Worm (Caenorhabditis elegans) whole organism, young adult: ENCODE results near the gene C13A2.3.

ENCODE experiments used
- T26A5.8 ChIP-seq: sonication (generic microtip); optimal IDR thresholded peaks from 2 replicates; lab custom pipeline; 2016; ENCODE audit warnings: missing genetic modification characterization, missing compliant biosample characterization
- ama-1 ChIP-seq, 3 experiments: fragments of 150-350 bp in 1 of 3; sonication (generic microtip) in 2 of 3; optimal IDR thresholded peaks; 2 replicates each; lab custom pipeline; 2014 to 2018; ENCODE audit warnings: missing biosample characterization in 2 of 3, missing genetic modification characterization in 2 of 3, missing genetic modification reagents in 2 of 3
- atf-7 ChIP-seq: sonication (generic microtip); optimal IDR thresholded peaks from 2 replicates; lab custom pipeline; 2017; ENCODE audit warnings: mild to moderate bottlenecking, missing genetic modification characterization, missing compliant biosample characterization
- cebp-1 ChIP-seq, 2 experiments: fragments of 200-800 bp in 1 of 2; sonication (Bioruptor generic) in 1 of 2; sonication (generic microtip) in 1 of 2; IDR thresholded peaks in 1 of 2; optimal IDR thresholded peaks in 1 of 2; 2 replicates each; pipeline versions ENCODE4 v1.3.6 to Lab custom; 2017 to 2022; ENCODE audit warnings: missing compliant biosample characterization in 2 of 2, missing genetic modification characterization in 2 of 2, mild to moderate bottlenecking in 1 of 2, missing genetic modification reagents in 1 of 2, moderate library complexity in 1 of 2
- dpl-1 ChIP-seq: fragments of 150-350 bp; optimal IDR thresholded peaks from 2 replicates; lab custom pipeline; 2014; ENCODE audit warnings: missing biosample characterization, missing genetic modification reagents, missing genetic modification characterization
- hlh-26 ChIP-seq: fragments of 200-800 bp; sonication (Bioruptor generic); conservative IDR thresholded peaks from 2 replicates; pipeline ENCODE4 v1.3.6; 2022; ENCODE audit warnings: missing genetic modification reagents, missing genetic modification characterization, missing compliant biosample characterization
- lsy-27 ChIP-seq: sonication (generic microtip); optimal IDR thresholded peaks from 2 replicates; lab custom pipeline; 2017; ENCODE audit warnings: missing genetic modification characterization, mild to moderate bottlenecking, missing compliant biosample characterization, antibody characterized with exemption, missing genotype, borderline replicate concordance; ENCODE audit not compliant: insufficient read depth
- snpc-1.3 ChIP-seq: sonication (generic microtip); optimal IDR thresholded peaks from 2 replicates; lab custom pipeline; 2017; ENCODE audit warnings: missing genetic modification characterization, mild to moderate bottlenecking, missing compliant biosample characterization, antibody characterized with exemption, moderate library complexity, missing genotype, missing genetic modification reagents; ENCODE audit not compliant: insufficient read depth
- unc-62 ChIP-seq: fragments of 150-350 bp; optimal IDR thresholded peaks from 2 replicates; lab custom pipeline; 2014; ENCODE audit warnings: missing biosample characterization, missing genetic modification reagents, missing genetic modification characterization
- ztf-25 ChIP-seq: fragments of 200-800 bp; sonication (Bioruptor generic); IDR thresholded peaks from 2 replicates; pipeline ENCODE4 v1.3.6; 2022; ENCODE audit warnings: missing genetic modification reagents, missing genetic modification characterization, missing compliant biosample characterization

ce11 chrV:7307089-7307488 lies 25.0 kb downstream of the C13A2.3 start, which contains the start of gene F07G11.1:
- TF ChIP-seq ama-1 (optimal IDR thresholded peaks at IDR 0.05; lab: Kevin White, UChicago) = no peak
- TF ChIP-seq ama-1 (GFP tag; optimal IDR thresholded peaks at IDR 0.05; lab: Kevin White, UChicago) = no peak
- no peak for TF ChIP-seq dpl-1 (GFP tag; lab: Kevin White, UChicago)
- TF ChIP-seq unc-62 (GFP tag; lab: Kevin White, UChicago) = no peak
- no peak for TF ChIP-seq lsy-27 (tag; lab: Kevin White, UChicago)
- no peak for TF ChIP-seq cebp-1 (GFP tag; IDR thresholded peaks at IDR 0.05; lab: Robert Waterston, UW)
- TF ChIP-seq cebp-1 (tag; optimal IDR thresholded peaks at IDR 0.05; lab: Kevin White, UChicago) = no peak
- TF ChIP-seq ztf-25 (GFP tag; lab: Robert Waterston, UW) = no peak
- TF ChIP-seq T26A5.8 = no peak
- TF ChIP-seq hlh-26 (GFP tag; lab: Robert Waterston, UW) = no peak
- no peak for TF ChIP-seq atf-7 (tag; lab: Kevin White, UChicago)
- TF ChIP-seq snpc-1.3 (tag; lab: Kevin White, UChicago) = no peak
